Worm (Caenorhabditis elegans): Measurements from ENCODE around the gene F57C7.4.

The F57C7.4 gene

ce11 chrX:10599719-10600155 lies 10.4 kb upstream of the F57C7.4 start (continued):
- TF ChIP-seq irx-1 (tag; optimal IDR thresholded peaks at IDR 0.05) (no peak), zag-1 (tag; optimal IDR thresholded peaks at IDR 0.05) (no peak), nhr-71 (tag; optimal IDR thresholded peaks at IDR 0.05) (peak; percentile 38), C04F5.9 (tag; optimal IDR thresholded peaks at IDR 0.05) (no peak), ces-1 (GFP tag; optimal IDR thresholded peaks at IDR 0.05) (no peak), ama-1 (optimal IDR thresholded peaks at IDR 0.05) (no peak), skn-1 (tag; optimal IDR thresholded peaks at IDR 0.05) (peak; percentile 21), nhr-76 (tag; optimal IDR thresholded peaks at IDR 0.05) (no peak), ceh-88 (GFP tag; IDR thresholded peaks at IDR 0.05) (no peak), Y116A8C.19 (tag; optimal IDR thresholded peaks at IDR 0.05; ENCODE audit: borderline replicate concordance) (no peak), C16A3.4 (tag; optimal IDR thresholded peaks at IDR 0.05) (no peak), unc-86 (tag; optimal IDR thresholded peaks at IDR 0.05) (no peak), nhr-77 (tag; optimal IDR thresholded peaks at IDR 0.05) (no peak), F16B12.6 (tag; optimal IDR thresholded peaks at IDR 0.05) (no peak), lin-35 (GFP tag; optimal IDR thresholded peaks at IDR 0.05) (no peak), nhr-20 (tag; optimal IDR thresholded peaks at IDR 0.05) (peak; percentile 56), nhr-85 (tag) (peak; percentile 90), fos-1 (tag; optimal IDR thresholded peaks at IDR 0.05) (no peak), ceh-63 (GFP tag; optimal IDR thresholded peaks at IDR 0.05) (no peak), mep-1 (tag; optimal IDR thresholded peaks at IDR 0.05) (peak; percentile 9), mef-2 (tag; optimal IDR thresholded peaks at IDR 0.05) (no peak), fkh-8 (tag; optimal IDR thresholded peaks at IDR 0.05) (no peak), blmp-1 (tag; optimal IDR thresholded peaks at IDR 0.05) (peak; percentile 37), tlp-1 (tag; optimal IDR thresholded peaks at IDR 0.05) (no peak), egl-27 (tag; optimal IDR thresholded peaks at IDR 0.05) (no peak), zip-4 (GFP tag; optimal IDR thresholded peaks at IDR 0.05) (no peak), C34B4.2 (tag; optimal IDR thresholded peaks at IDR 0.05) (no peak), ztf-11 (tag; optimal IDR thresholded peaks at IDR 0.05) (no peak), unc-30 (tag; optimal IDR thresholded peaks at IDR 0.05) (no peak), lin-13 (GFP tag; optimal IDR thresholded peaks at IDR 0.05) (no peak), egl-13 (tag; optimal IDR thresholded peaks at IDR 0.05) (no peak), pag-3 (tag; optimal IDR thresholded peaks at IDR 0.05; ENCODE audit: borderline replicate concordance, insufficient read depth) (no peak)

- TF ChIP-seq swsn-7 (tag; optimal IDR thresholded peaks at IDR 0.05) (peak; percentile 42), lin-13 (GFP tag; optimal IDR thresholded peaks at IDR 0.05) (no peak), ceh-8 (GFP tag; optimal IDR thresholded peaks at IDR 0.05) (peak; percentile 14), egl-27 (tag; optimal IDR thresholded peaks at IDR 0.05) (no peak), fkh-4 (tag; optimal IDR thresholded peaks at IDR 0.05; ENCODE audit: borderline replicate concordance) (no peak), mab-9 (GFP tag; IDR thresholded peaks at IDR 0.05) (0 out of 2 replicates have a peak, but pooled peaks have one; percentile 23), nhr-47 (tag; optimal IDR thresholded peaks at IDR 0.05) (peak; percentile 26), nhr-71 (tag; optimal IDR thresholded peaks at IDR 0.05) (peak; percentile 55), sptf-1 (tag; optimal IDR thresholded peaks at IDR 0.05) (no peak), ztf-11 (tag; optimal IDR thresholded peaks at IDR 0.05) (peak in 1 of 2 experiments; percentile 63), elt-2 (tag; optimal IDR thresholded peaks at IDR 0.05) (peak; percentile 43), unc-86 (tag; optimal IDR thresholded peaks at IDR 0.05) (peak; percentile 12), alr-1 (tag; optimal IDR thresholded peaks at IDR 0.05; ENCODE audit: borderline replicate concordance) (no peak), zip-4 (GFP tag; optimal IDR thresholded peaks at IDR 0.05) (no peak), efl-1 (optimal IDR thresholded peaks at IDR 0.05) (peak; percentile 15 to 36), efl-1 (GFP tag; optimal IDR thresholded peaks at IDR 0.05 in 1 of 2) (no peak), jun-1 (tag; optimal IDR thresholded peaks at IDR 0.05) (no peak), irx-1 (tag; optimal IDR thresholded peaks at IDR 0.05) (no peak), unc-30 (tag; optimal IDR thresholded peaks at IDR 0.05) (no peak), ceh-82 (tag; optimal IDR thresholded peaks at IDR 0.05) (peak in 2 of 3 experiments; percentile 50 to 51), nhr-19 (GFP tag; conservative IDR thresholded peaks at IDR 0.05) (0 out of 2 replicates have a peak, but pooled peaks have one; percentile 9), snu-23 (GFP tag; optimal IDR thresholded peaks at IDR 0.05) (peak; percentile 39), aly-2 (tag; optimal IDR thresholded peaks at IDR 0.05) (no peak), lin-14 (GFP tag; optimal IDR thresholded peaks at IDR 0.05) (peak; percentile 71), mep-1 (tag; optimal IDR thresholded peaks at IDR 0.05) (peak; percentile 15), nhr-85 (tag) (no peak), xbp-1 (tag; optimal IDR thresholded peaks at IDR 0.05) (peak; percentile 26), lin-15B (tag; optimal IDR thresholded peaks at IDR 0.05) (no peak), nhr-20 (tag; optimal IDR thresholded peaks at IDR 0.05) (peak; percentile 30), tbx-2 (tag; optimal IDR thresholded peaks at IDR 0.05) (peak; percentile 48)
These were observed 8.3 kb upstream of the F57C7.4 start for ce11 chrX:10597554-10598191.
